Worm (Caenorhabditis elegans): ENCODE measurements around the gene Y59H11AR.3.

DNA sequence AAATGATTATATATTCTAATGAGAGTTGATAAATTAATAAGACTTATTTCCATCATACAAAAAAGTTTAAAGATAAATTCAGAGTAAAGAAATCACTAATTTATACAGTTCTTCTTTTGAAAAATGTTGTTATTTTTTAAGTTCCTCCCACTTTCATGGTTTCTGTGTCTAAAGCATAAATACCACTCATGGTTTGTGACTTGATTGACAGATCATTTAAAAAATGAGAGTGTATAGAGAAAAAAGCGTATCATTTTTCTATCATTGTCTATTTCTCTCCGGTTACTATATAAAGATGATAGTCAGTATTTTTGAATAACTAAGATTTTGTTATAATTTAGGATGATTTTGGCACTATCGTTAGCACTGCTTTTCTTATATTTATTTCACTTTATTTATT, 19.5 kb upstream of the Y59H11AR.3 start, which contains the start of gene cyp-33E3:
- TF ChIP-seq hlh-12 (tag; optimal IDR thresholded peaks at IDR 0.05) = no peak
- no peak for TF ChIP-seq madf-10 (tag; optimal IDR thresholded peaks at IDR 0.05)
- no peak for TF ChIP-seq mes-4 (tag; optimal IDR thresholded peaks at IDR 0.05)
- TF ChIP-seq hmg-1.2 (GFP tag; IDR thresholded peaks at IDR 0.05) = no peak
- TF ChIP-seq nfya-2 (GFP tag; IDR thresholded peaks at IDR 0.05) = no peak
- TF ChIP-seq ama-1 (optimal IDR thresholded peaks at IDR 0.05) = no peak
- TF ChIP-seq ama-1 (GFP tag; optimal IDR thresholded peaks at IDR 0.05) = no peak
- no peak for TF ChIP-seq bed-1 (GFP tag; IDR thresholded peaks at IDR 0.05)
- TF ChIP-seq ceh-27 (GFP tag; optimal IDR thresholded peaks at IDR 0.05) = no peak
- TF ChIP-seq unc-62 (GFP tag; optimal IDR thresholded peaks at IDR 0.05) = no peak
- TF ChIP-seq nhr-80 (tag; optimal IDR thresholded peaks at IDR 0.05) = peak; percentile 57
- no peak for TF ChIP-seq lag-1 (GFP tag; IDR thresholded peaks at IDR 0.05)
